Worm (Caenorhabditis elegans) whole organism, L1 larva: ENCODE data around the gene trf-1.

Experiments used
- ama-1 ChIP-seq: fragments of 150-350 bp; optimal IDR thresholded peaks from 2 replicates; lab custom pipeline; 2014
- ceh-63 ChIP-seq: fragments of 200-800 bp; sonication (Bioruptor generic); optimal IDR thresholded peaks from 2 replicates; lab custom pipeline; 2018; ENCODE audit warnings: mild to moderate bottlenecking, missing genetic modification characterization, missing compliant biosample characterization
- ceh-82 ChIP-seq, 3 experiments: fragments of 150-350 bp in 1 of 3; sonication (generic microtip) in 2 of 3; optimal IDR thresholded peaks; 2 replicates each; lab custom pipeline; 2014 to 2017; ENCODE audit warnings: missing biosample characterization in 3 of 3, missing genetic modification characterization in 3 of 3
- fkh-10 ChIP-seq: sonication (generic microtip); optimal IDR thresholded peaks from 2 replicates; lab custom pipeline; 2017; ENCODE audit warnings: missing biosample characterization, missing genetic modification reagents, missing genetic modification characterization
- lir-3 ChIP-seq: sonication (generic microtip); optimal IDR thresholded peaks from 2 replicates; lab custom pipeline; 2016; ENCODE audit warnings: mild to moderate bottlenecking, missing genetic modification characterization, moderate library complexity, missing compliant biosample characterization; ENCODE audit not compliant: poor library complexity
- nhr-11 ChIP-seq: fragments of 150-350 bp; optimal IDR thresholded peaks from 2 replicates; lab custom pipeline; 2014; ENCODE audit warnings: missing biosample characterization, missing genetic modification characterization
- nhr-237 ChIP-seq: fragments of 150-350 bp; optimal IDR thresholded peaks from 2 replicates; lab custom pipeline; 2014; ENCODE audit warnings: missing biosample characterization, missing genetic modification characterization
- pqm-1 ChIP-seq: sonication (generic microtip); optimal IDR thresholded peaks from 3 replicates; lab custom pipeline; 2017; ENCODE audit warnings: missing biosample characterization, missing genetic modification characterization
- skn-1 ChIP-seq: fragments of 150-350 bp; optimal IDR thresholded peaks from 2 replicates; lab custom pipeline; 2014; ENCODE audit warnings: missing biosample characterization, missing genetic modification characterization
- tlp-1 ChIP-seq: fragments of 150-350 bp; optimal IDR thresholded peaks from 2 replicates; lab custom pipeline; 2014; ENCODE audit warnings: missing biosample characterization, missing genetic modification characterization
- unc-98 ChIP-seq: fragments of 200-800 bp; sonication (Bioruptor generic); IDR thresholded peaks from 2 replicates; pipeline ENCODE4 v1.3.6; 2022; ENCODE audit warnings: missing genetic modification characterization, missing compliant biosample characterization
- ztf-11 ChIP-seq, 2 experiments: sonication (generic microtip); optimal IDR thresholded peaks; 2 replicates each; lab custom pipeline; 2016 to 2017; ENCODE audit warnings: missing genetic modification characterization in 2 of 2, missing biosample characterization in 1 of 2, missing compliant biosample characterization in 1 of 2

- no peak for TF ChIP-seq pqm-1 (tag; lab: Kevin White, UChicago)
- TF ChIP-seq skn-1 (tag; lab: Kevin White, UChicago), result peak; percentile 19
- peak; percentile 76 for TF ChIP-seq lir-3 (tag; lab: Kevin White, UChicago)
- peak in 1 of 2 experiments; percentile 47 for TF ChIP-seq ztf-11 (tag; optimal IDR thresholded peaks at IDR 0.05; lab: Kevin White, UChicago)
- TF ChIP-seq fkh-10, result no peak
- no peak for TF ChIP-seq ama-1 (lab: Kevin White, UChicago)
- TF ChIP-seq nhr-237 (tag; lab: Kevin White, UChicago), result no peak
- TF ChIP-seq tlp-1 (tag; lab: Kevin White, UChicago), result no peak
- TF ChIP-seq ceh-63, result no peak
- no peak for TF ChIP-seq nhr-11
- TF ChIP-seq ceh-82 (tag; optimal IDR thresholded peaks at IDR 0.05; lab: Kevin White, UChicago), result peak in 1 of 3 experiments; percentile 35
- peak; percentile 9; the same call in 1 of the 2 replicates for TF ChIP-seq unc-98 (GFP tag; lab: Robert Waterston, UW)
Measured at ce11 chrIII:13439415-13439814, 9.2 kb downstream of the trf-1 start, which contains the start of gene ciao-2B.
